Worm (Caenorhabditis elegans) whole organism, L2 larva: ENCODE data around the gene wdr-4.

Experiments
- ZK546.5 ChIP-seq: sonication (generic microtip); optimal IDR thresholded peaks from 2 replicates; lab custom pipeline; 2017; ENCODE audit warnings: missing biosample characterization, missing genetic modification characterization
- ceh-82 ChIP-seq: fragments of 150-350 bp; optimal IDR thresholded peaks from 2 replicates; lab custom pipeline; 2014; ENCODE audit warnings: missing biosample characterization, missing genetic modification characterization
- egl-27 ChIP-seq: sonication (generic microtip); optimal IDR thresholded peaks from 3 replicates; lab custom pipeline; 2017; ENCODE audit warnings: missing biosample characterization, missing genetic modification reagents, missing genetic modification characterization
- elt-3 ChIP-seq: sonication (generic microtip); optimal IDR thresholded peaks from 2 replicates; lab custom pipeline; 2017; ENCODE audit warnings: missing biosample characterization, missing genetic modification characterization
- lin-13 ChIP-seq: fragments of 150-350 bp; optimal IDR thresholded peaks from 2 replicates; lab custom pipeline; 2014; ENCODE audit warnings: missing biosample characterization, missing genetic modification reagents, missing genetic modification characterization
- mbf-1 ChIP-seq: sonication (generic microtip); optimal IDR thresholded peaks from 2 replicates; lab custom pipeline; 2017; ENCODE audit warnings: missing biosample characterization, missing genetic modification characterization
- nhr-25 ChIP-seq: fragments of 150-350 bp; sonication (generic microtip); optimal IDR thresholded peaks from 3 replicates; lab custom pipeline; 2014; ENCODE audit warnings: missing biosample characterization, missing genetic modification characterization
- nhr-77 ChIP-seq: fragments of 150-350 bp; optimal IDR thresholded peaks from 2 replicates; lab custom pipeline; 2014; ENCODE audit warnings: missing biosample characterization, missing genetic modification characterization
- snpc-4 ChIP-seq: fragments of 150-350 bp; optimal IDR thresholded peaks from 2 replicates; lab custom pipeline; 2014; ENCODE audit warnings: missing biosample characterization, missing genetic modification characterization
- zag-1 ChIP-seq: fragments of 150-350 bp; optimal IDR thresholded peaks from 2 replicates; lab custom pipeline; 2014; ENCODE audit warnings: missing biosample characterization, missing genetic modification characterization
- ztf-4 ChIP-seq: fragments of 150-350 bp; optimal IDR thresholded peaks from 2 replicates; lab custom pipeline; 2014; ENCODE audit warnings: missing biosample characterization, missing genetic modification characterization

DNA sequence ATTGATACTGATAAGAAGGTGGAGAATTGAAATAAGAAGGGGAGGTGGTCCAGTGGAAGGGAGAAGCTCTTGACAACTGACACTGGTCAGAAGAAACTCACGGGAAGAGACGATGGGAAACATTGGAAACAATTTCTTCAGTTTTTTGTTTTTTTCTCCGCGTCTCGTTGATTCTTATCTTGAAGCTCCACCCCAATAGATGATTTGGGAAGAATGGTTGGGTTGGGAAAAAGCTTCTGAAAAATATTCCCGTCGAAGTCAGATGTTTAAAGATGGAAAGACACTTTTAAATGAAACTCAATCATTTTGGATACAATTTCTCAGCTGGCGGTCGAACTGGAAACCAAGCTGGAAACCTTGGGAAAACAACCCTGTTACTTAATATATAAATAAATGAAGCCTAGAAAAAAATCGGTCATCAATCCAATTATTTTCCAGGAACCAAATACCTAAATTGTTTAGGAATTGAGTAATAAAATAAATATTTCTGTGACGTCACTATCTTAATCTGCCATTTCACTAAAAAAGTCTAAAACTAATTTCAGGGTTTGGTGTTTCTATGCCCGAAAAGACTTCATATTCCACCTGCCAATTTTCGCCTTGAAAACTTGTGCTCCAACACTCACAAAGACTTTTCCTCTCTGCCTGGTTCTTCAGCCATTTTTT, 4.7 kb downstream of the wdr-4 start, which contains the start of the genes Y102E9.5 and odr-4:
- no peak for TF ChIP-seq ZK546.5 (tag; lab: Kevin White, UChicago)
- TF ChIP-seq ztf-4, result no peak
- TF ChIP-seq lin-13 (GFP tag; lab: Kevin White, UChicago), result no peak
- no peak for TF ChIP-seq snpc-4 (tag; lab: Kevin White, UChicago)
- TF ChIP-seq ceh-82 (tag; lab: Kevin White, UChicago), result no peak
- TF ChIP-seq elt-3 (tag; lab: Kevin White, UChicago), result no peak
- no peak for TF ChIP-seq egl-27 (tag; lab: Kevin White, UChicago)
- TF ChIP-seq nhr-25, result no peak
- TF ChIP-seq zag-1, result no peak
- TF ChIP-seq mbf-1, result no peak
- TF ChIP-seq nhr-77 (tag; lab: Kevin White, UChicago), result no peak
